Worm (Caenorhabditis elegans) whole organism, L2 larva: Measurements from ENCODE around the gene F59B2.8.

Experiments used
- C34F6.9 ChIP-seq: fragments of 150-350 bp; optimal IDR thresholded peaks from 2 replicates; lab custom pipeline; 2014; ENCODE audit warnings: missing biosample characterization, missing genetic modification characterization
- R02D3.7 ChIP-seq: fragments of 150-350 bp; optimal IDR thresholded peaks from 2 replicates; lab custom pipeline; 2014; ENCODE audit warnings: missing biosample characterization, missing genetic modification characterization
- ZK546.5 ChIP-seq: sonication (generic microtip); optimal IDR thresholded peaks from 2 replicates; lab custom pipeline; 2017; ENCODE audit warnings: missing biosample characterization, missing genetic modification characterization
- ama-1 ChIP-seq: fragments of 150-350 bp; optimal IDR thresholded peaks from 2 replicates; lab custom pipeline; 2018; ENCODE audit warnings: inconsistent platforms
- blmp-1 ChIP-seq: sonication (generic microtip); optimal IDR thresholded peaks from 2 replicates; lab custom pipeline; 2017; ENCODE audit warnings: missing genetic modification characterization, mild to moderate bottlenecking, missing compliant biosample characterization, antibody characterized with exemption, moderate library complexity; ENCODE audit not compliant: insufficient read depth
- ceh-16 ChIP-seq: fragments of 150-350 bp; optimal IDR thresholded peaks from 2 replicates; lab custom pipeline; 2014; ENCODE audit warnings: missing biosample characterization, missing genetic modification characterization
- ceh-82 ChIP-seq: fragments of 150-350 bp; optimal IDR thresholded peaks from 2 replicates; lab custom pipeline; 2014; ENCODE audit warnings: missing biosample characterization, missing genetic modification characterization
- crh-2 ChIP-seq: sonication (generic microtip); optimal IDR thresholded peaks from 2 replicates; lab custom pipeline; 2017; ENCODE audit warnings: missing biosample characterization, missing genetic modification characterization
- egl-27 ChIP-seq: sonication (generic microtip); optimal IDR thresholded peaks from 3 replicates; lab custom pipeline; 2017; ENCODE audit warnings: missing biosample characterization, missing genetic modification reagents, missing genetic modification characterization
- elt-3 ChIP-seq: sonication (generic microtip); optimal IDR thresholded peaks from 2 replicates; lab custom pipeline; 2017; ENCODE audit warnings: missing biosample characterization, missing genetic modification characterization
- fos-1 ChIP-seq: fragments of 150-350 bp; optimal IDR thresholded peaks from 2 replicates; lab custom pipeline; 2014; ENCODE audit warnings: missing biosample characterization, missing genetic modification characterization
- lin-11 ChIP-seq: fragments of 150-350 bp; sonication (generic microtip); optimal IDR thresholded peaks from 2 replicates; lab custom pipeline; 2014; ENCODE audit warnings: missing biosample characterization, missing genetic modification characterization, inconsistent platforms, mixed read lengths
- lin-39 ChIP-seq: fragments of 150-350 bp; optimal IDR thresholded peaks from 2 replicates; lab custom pipeline; 2014; ENCODE audit warnings: missing biosample characterization, missing genetic modification reagents, missing genetic modification characterization
- lsy-2 ChIP-seq, 2 experiments: fragments of 150-350 bp in 1 of 2; sonication (generic microtip) in 1 of 2; optimal IDR thresholded peaks; 2 replicates each; lab custom pipeline; 2014 to 2017; ENCODE audit warnings: missing biosample characterization in 2 of 2, missing genetic modification characterization in 2 of 2
- mab-5 ChIP-seq: fragments of 150-350 bp; optimal IDR thresholded peaks from 2 replicates; lab custom pipeline; 2014; ENCODE audit warnings: missing biosample characterization, missing genetic modification characterization
- mbf-1 ChIP-seq: sonication (generic microtip); optimal IDR thresholded peaks from 2 replicates; lab custom pipeline; 2017; ENCODE audit warnings: missing biosample characterization, missing genetic modification characterization
- mdl-1 ChIP-seq, 2 experiments: fragments of 150-350 bp in 1 of 2; sonication (generic microtip) in 1 of 2; optimal IDR thresholded peaks; 2 replicates each; lab custom pipeline; 2017; ENCODE audit warnings: missing biosample characterization in 2 of 2, missing genetic modification characterization in 2 of 2
- nhr-12 ChIP-seq: fragments of 150-350 bp; optimal IDR thresholded peaks from 2 replicates; lab custom pipeline; 2014; ENCODE audit warnings: missing biosample characterization, missing genetic modification characterization
- nhr-129 ChIP-seq: fragments of 150-350 bp; optimal IDR thresholded peaks from 2 replicates; lab custom pipeline; 2014; ENCODE audit warnings: missing biosample characterization, missing genetic modification characterization
- nhr-25 ChIP-seq: fragments of 150-350 bp; sonication (generic microtip); optimal IDR thresholded peaks from 3 replicates; lab custom pipeline; 2014; ENCODE audit warnings: missing biosample characterization, missing genetic modification characterization
- nhr-77 ChIP-seq: fragments of 150-350 bp; optimal IDR thresholded peaks from 2 replicates; lab custom pipeline; 2014; ENCODE audit warnings: missing biosample characterization, missing genetic modification characterization
- skn-1 ChIP-seq: sonication (generic microtip); optimal IDR thresholded peaks from 2 replicates; lab custom pipeline; 2017; ENCODE audit warnings: missing biosample characterization, missing genetic modification characterization
- sma-3 ChIP-seq: sonication (generic microtip); optimal IDR thresholded peaks from 2 replicates; lab custom pipeline; 2016; ENCODE audit warnings: missing genetic modification reagents, missing genetic modification characterization, missing compliant biosample characterization
- sma-9 ChIP-seq, 2 experiments: fragments of 150-350 bp in 1 of 2; sonication (generic microtip) in 1 of 2; optimal IDR thresholded peaks; 2 replicates each; lab custom pipeline; 2014 to 2016; ENCODE audit warnings: missing genetic modification characterization in 2 of 2, mild to moderate bottlenecking in 1 of 2, missing biosample characterization in 1 of 2, missing compliant biosample characterization in 1 of 2, missing genetic modification reagents in 1 of 2, moderate library complexity in 1 of 2
- unc-39 ChIP-seq: fragments of 150-350 bp; optimal IDR thresholded peaks from 2 replicates; lab custom pipeline; 2014; ENCODE audit warnings: missing biosample characterization, missing genetic modification characterization
- unc-55 ChIP-seq: fragments of 150-350 bp; sonication (generic microtip); optimal IDR thresholded peaks from 3 replicates; lab custom pipeline; 2014; ENCODE audit warnings: missing biosample characterization, missing genetic modification reagents, missing genetic modification characterization
- zag-1 ChIP-seq: fragments of 150-350 bp; optimal IDR thresholded peaks from 2 replicates; lab custom pipeline; 2014; ENCODE audit warnings: missing biosample characterization, missing genetic modification characterization
- ztf-11 ChIP-seq: sonication (generic microtip); optimal IDR thresholded peaks from 2 replicates; lab custom pipeline; 2017; ENCODE audit warnings: missing biosample characterization, missing genetic modification characterization

F59B2.8 gene

DNA sequence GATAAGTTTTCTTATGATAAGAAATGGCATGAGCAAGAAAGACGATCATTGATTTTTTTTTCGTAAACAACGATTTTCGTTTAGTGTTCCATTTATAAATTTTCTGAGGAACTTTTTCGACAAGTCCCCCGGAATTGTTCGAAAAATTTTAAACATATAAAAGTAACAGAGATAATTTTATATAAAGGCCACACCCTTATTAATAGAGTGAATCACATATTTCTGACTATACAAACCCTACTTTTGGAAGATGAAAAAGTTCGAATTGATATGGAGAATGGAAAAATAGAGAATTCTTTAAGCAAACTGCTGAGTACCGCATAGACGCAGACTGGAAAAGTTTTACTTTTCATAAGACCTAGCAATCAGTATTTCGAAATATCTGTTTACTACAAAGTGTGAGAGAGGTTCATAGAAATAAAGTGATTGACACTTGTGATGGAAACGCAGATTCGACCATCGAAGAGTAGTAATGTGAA, 41.2 kb upstream of the F59B2.8 start (continued):
- no peak for TF ChIP-seq elt-3 (tag; lab: Kevin White, UChicago)
- TF ChIP-seq zag-1 = peak; percentile 31
- no peak for TF ChIP-seq mbf-1 (tag; lab: Kevin White, UChicago)
- no peak for TF ChIP-seq mdl-1 (tag; optimal IDR thresholded peaks at IDR 0.05; lab: Kevin White, UChicago)
- TF ChIP-seq C34F6.9 (tag; lab: Kevin White, UChicago) = peak; percentile 95
- peak; percentile 74 for TF ChIP-seq skn-1 (tag; lab: Kevin White, UChicago)
- no peak for TF ChIP-seq R02D3.7 (tag; lab: Kevin White, UChicago)
- TF ChIP-seq nhr-77 (tag; lab: Kevin White, UChicago) = no peak
- TF ChIP-seq lin-11 = no peak
- no peak for TF ChIP-seq unc-39 (tag; lab: Kevin White, UChicago)
- TF ChIP-seq sma-3 = peak; percentile 73
- TF ChIP-seq ceh-82 (tag; lab: Kevin White, UChicago) = no peak
- peak in 1 of 2 experiments; percentile 90 for TF ChIP-seq lsy-2 (tag; optimal IDR thresholded peaks at IDR 0.05; lab: Kevin White, UChicago)
- peak; percentile 90 for TF ChIP-seq crh-2
- TF ChIP-seq blmp-1 = no peak
- no peak for TF ChIP-seq lin-39 (tag; lab: Kevin White, UChicago)
- TF ChIP-seq sma-9 (GFP tag; optimal IDR thresholded peaks at IDR 0.05; lab: Kevin White, UChicago) = peak; percentile 65
- no peak for TF ChIP-seq sma-9 (tag; optimal IDR thresholded peaks at IDR 0.05; lab: Kevin White, UChicago)
- no peak for TF ChIP-seq egl-27 (tag; lab: Kevin White, UChicago)
- TF ChIP-seq nhr-12 (tag; lab: Kevin White, UChicago) = peak; percentile 58
- TF ChIP-seq, all 48 proteins: peak for 25

DNA sequence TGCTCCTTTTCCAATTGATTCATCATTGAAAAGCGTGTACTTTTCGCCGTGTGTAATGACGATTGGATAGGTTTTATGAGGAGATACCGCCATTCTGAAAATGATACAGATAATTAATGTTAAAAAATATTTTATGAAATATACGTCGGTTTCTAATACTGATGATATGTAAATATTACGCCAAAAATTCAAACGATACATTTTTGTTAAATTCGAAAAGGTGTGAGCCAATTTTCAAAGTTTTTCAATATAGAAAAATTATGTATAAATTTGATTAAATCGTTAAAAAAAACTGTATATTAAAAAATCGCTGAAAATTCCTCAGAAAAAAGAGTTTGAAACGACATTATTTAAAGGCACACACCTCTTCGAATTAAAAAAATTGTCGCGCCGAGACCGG, 40.6 kb upstream of the F59B2.8 start, which contains the start of gene ikke-1:
ikke-1 (minus strand) TSS at position 101 of the 400 bp plus-strand sequence.
- TF ChIP-seq ceh-16 (tag; lab: Kevin White, UChicago) (no peak), unc-55 (GFP tag; lab: Kevin White, UChicago) (no peak), mab-5 (tag; lab: Kevin White, UChicago) (no peak), ZK546.5 (tag; lab: Kevin White, UChicago) (no peak)

DNA sequence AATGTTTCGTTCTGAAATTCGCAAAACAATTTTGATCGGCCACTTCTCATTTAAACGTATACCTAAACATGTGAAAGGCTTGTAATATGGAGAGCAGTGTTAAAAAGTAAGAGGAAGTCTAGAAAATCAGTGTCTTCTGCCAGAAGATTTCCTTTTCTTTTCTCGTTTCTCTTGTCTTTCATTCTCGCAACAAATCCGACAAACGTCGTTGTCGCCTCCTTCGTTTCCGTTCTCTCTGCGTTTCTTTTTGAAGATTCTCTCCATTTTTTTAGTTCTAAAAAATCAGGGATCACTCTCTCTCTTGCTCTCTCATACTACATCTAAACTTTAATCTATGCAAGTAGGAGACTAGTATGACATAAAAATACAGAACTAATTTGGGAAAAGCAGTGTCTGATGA, 37.3 kb upstream of the F59B2.8 start:
- TF ChIP-seq mdl-1 (tag; optimal IDR thresholded peaks at IDR 0.05; lab: Kevin White, UChicago) (no peak), fos-1 (tag; lab: Kevin White, UChicago) (no peak), sma-9 (GFP tag; optimal IDR thresholded peaks at IDR 0.05; lab: Kevin White, UChicago) (no peak), sma-9 (tag; optimal IDR thresholded peaks at IDR 0.05; lab: Kevin White, UChicago) (no peak)

DNA sequence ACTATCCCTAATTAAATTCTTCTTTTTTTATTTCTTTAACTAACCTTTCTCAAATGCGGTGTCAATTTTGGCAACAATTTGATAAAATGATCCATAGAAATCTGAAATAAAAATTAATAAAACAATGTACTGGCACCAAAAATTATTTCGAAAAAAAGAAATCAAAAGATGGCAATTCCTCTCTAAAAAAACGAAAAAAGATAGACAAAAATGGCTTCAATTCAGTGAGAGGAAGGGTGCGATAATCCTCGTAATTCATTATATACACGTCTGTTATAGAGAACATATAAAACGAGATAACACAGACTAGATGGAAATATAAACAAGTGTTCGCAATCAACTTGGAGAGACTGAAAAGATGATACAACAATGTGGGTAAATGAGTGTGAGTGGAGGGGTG, 35.8 kb upstream of the F59B2.8 start, which contains the start of gene R107.2:
R107.2 (minus strand) TSS at position 101 of the 400 bp plus-strand sequence.
- TF ChIP-seq unc-55 (GFP tag; lab: Kevin White, UChicago) = peak; percentile 61
- no peak for TF ChIP-seq mab-5 (tag; lab: Kevin White, UChicago)
- no peak for TF ChIP-seq ztf-11 (tag; lab: Kevin White, UChicago)
- no peak for TF ChIP-seq lin-39 (tag; lab: Kevin White, UChicago)
- TF ChIP-seq lin-11 = no peak
- TF ChIP-seq elt-3 (tag; lab: Kevin White, UChicago) = no peak
- TF ChIP-seq ama-1 (lab: Kevin White, UChicago) = peak; percentile 2
- no peak for TF ChIP-seq blmp-1
- TF ChIP-seq, all 48 proteins: peak for 2

DNA sequence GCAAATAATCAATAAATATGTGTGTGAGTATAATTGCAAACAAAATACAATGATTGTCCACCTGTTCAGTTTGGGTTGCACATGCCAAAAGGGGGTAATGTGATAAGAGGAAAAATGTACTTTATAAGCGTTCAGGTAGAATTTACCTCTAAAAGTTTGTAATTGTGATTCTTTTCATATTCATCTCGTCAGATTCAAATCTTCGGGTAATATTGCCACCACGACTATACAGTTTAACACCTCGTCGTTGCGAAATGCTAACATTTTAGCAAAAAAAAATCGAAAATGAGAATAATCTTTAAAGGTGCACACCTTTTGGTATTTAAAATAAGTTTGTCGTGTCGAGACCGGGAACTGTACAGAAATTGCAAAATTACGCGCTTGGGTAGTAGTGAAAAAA, 33.2 kb upstream of the F59B2.8 start, which contains the start of gene nac-2:
nac-2 (minus strand) TSS at position 101 of the 400 bp plus-strand sequence.
- TF ChIP-seq nhr-25 (tag; lab: Kevin White, UChicago) = peak; percentile 20
- TF ChIP-seq lin-39 (tag; lab: Kevin White, UChicago) = no peak

DNA sequence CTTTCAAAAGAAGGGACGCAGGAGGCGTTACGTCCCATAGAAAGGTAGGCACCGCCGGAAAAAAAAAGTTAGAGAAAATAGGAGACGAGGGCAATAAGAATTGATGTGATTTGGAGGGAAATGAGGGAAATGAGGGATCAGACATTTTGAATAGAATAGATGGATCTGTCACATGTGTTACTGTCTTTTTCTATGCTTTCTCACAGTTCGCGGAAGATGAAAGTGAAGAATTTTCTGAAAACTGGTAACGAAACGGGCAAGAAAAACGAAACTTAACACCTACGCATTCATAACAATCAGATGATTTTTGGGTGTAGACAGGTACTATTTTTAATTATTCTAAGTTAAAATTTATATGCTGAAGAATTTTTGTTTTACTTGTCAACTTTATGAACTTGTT, 27.7 kb upstream of the F59B2.8 start, which contains the start of gene R107.9:
R107.9 (plus strand) TSS at position 301 of the 400 bp plus-strand sequence.
- TF ChIP-seq nhr-12 (tag; lab: Kevin White, UChicago) = no peak
- TF ChIP-seq lin-11 = no peak
- TF ChIP-seq nhr-129 = no peak
- no peak for TF ChIP-seq egl-27 (tag; lab: Kevin White, UChicago)
- no peak for TF ChIP-seq sma-3
- TF ChIP-seq unc-55 (GFP tag; lab: Kevin White, UChicago) = no peak
- no peak for TF ChIP-seq zag-1
